Worm (Caenorhabditis elegans) whole organism, young adult: Measurements from ENCODE around the gene B0001.3.

Experiments
- C17E4.6 ChIP-seq: fragments of 200-800 bp; sonication (Bioruptor generic); IDR thresholded peaks from 2 replicates; pipeline ENCODE4 v1.3.6; 2022; ENCODE audit warnings: missing genetic modification reagents, missing genetic modification characterization, missing compliant biosample characterization
- F57A8.1 ChIP-seq: fragments of 200-800 bp; sonication (Bioruptor generic); optimal IDR thresholded peaks from 2 replicates; lab custom pipeline; 2018; ENCODE audit warnings: mild to moderate bottlenecking, missing genetic modification characterization, moderate library complexity, missing compliant biosample characterization
- F57C9.4 ChIP-seq: sonication (generic microtip); optimal IDR thresholded peaks from 2 replicates; lab custom pipeline; 2017; ENCODE audit warnings: mild to moderate bottlenecking, missing genetic modification characterization, missing compliant biosample characterization
- T26A5.8 ChIP-seq: sonication (generic microtip); optimal IDR thresholded peaks from 2 replicates; lab custom pipeline; 2016; ENCODE audit warnings: missing genetic modification characterization, missing compliant biosample characterization
- Y56A3A.18 ChIP-seq: fragments of 200-800 bp; sonication (Bioruptor generic); IDR thresholded peaks from 2 replicates; pipeline ENCODE4 v1.3.6; 2022; ENCODE audit warnings: missing genetic modification reagents, missing genetic modification characterization, missing compliant biosample characterization
- Y67H2A.10 ChIP-seq: fragments of 200-800 bp; sonication (Bioruptor generic); conservative IDR thresholded peaks from 2 replicates; pipeline ENCODE4 v1.3.6; 2022; ENCODE audit warnings: missing genetic modification reagents, missing genetic modification characterization, missing compliant biosample characterization
- Y79H2A.3 ChIP-seq: fragments of 200-800 bp; sonication (Bioruptor generic); conservative IDR thresholded peaks from 2 replicates; pipeline ENCODE4 v1.3.6; 2022; ENCODE audit warnings: missing genetic modification reagents, missing genetic modification characterization, missing compliant biosample characterization
- aptf-3 ChIP-seq: fragments of 200-800 bp; sonication (Bioruptor generic); IDR thresholded peaks from 2 replicates; pipeline ENCODE4 v1.3.6; 2022; ENCODE audit warnings: missing genetic modification characterization, missing compliant biosample characterization
- attf-6 ChIP-seq: fragments of 200-800 bp; sonication (Bioruptor generic); IDR thresholded peaks from 2 replicates; pipeline ENCODE4 v1.3.6; 2022; ENCODE audit warnings: missing genetic modification reagents, missing genetic modification characterization, missing compliant biosample characterization
- cebp-2 ChIP-seq: fragments of 200-800 bp; sonication (Bioruptor generic); IDR thresholded peaks from 2 replicates; pipeline ENCODE4 v1.3.6; 2022; ENCODE audit warnings: missing genetic modification characterization, missing compliant biosample characterization
- ceh-100 ChIP-seq: fragments of 200-800 bp; sonication (Bioruptor generic); IDR thresholded peaks from 2 replicates; pipeline ENCODE4 v1.3.6; 2022; ENCODE audit warnings: missing genetic modification reagents, missing genetic modification characterization, missing compliant biosample characterization
- hlh-12 ChIP-seq: sonication (generic microtip); optimal IDR thresholded peaks from 2 replicates; lab custom pipeline; 2016; ENCODE audit warnings: missing genetic modification characterization, missing compliant biosample characterization
- hlh-26 ChIP-seq: fragments of 200-800 bp; sonication (Bioruptor generic); conservative IDR thresholded peaks from 2 replicates; pipeline ENCODE4 v1.3.6; 2022; ENCODE audit warnings: missing genetic modification reagents, missing genetic modification characterization, missing compliant biosample characterization
- hmg-1.2 ChIP-seq: fragments of 200-800 bp; sonication (Bioruptor generic); IDR thresholded peaks from 2 replicates; pipeline ENCODE4 v1.3.6; 2022; ENCODE audit warnings: missing genetic modification reagents, missing genetic modification characterization, missing compliant biosample characterization
- hmg-20 ChIP-seq: fragments of 200-800 bp; sonication (Bioruptor generic); IDR thresholded peaks from 2 replicates; pipeline ENCODE4 v1.3.6; 2022; ENCODE audit warnings: missing genetic modification reagents, missing genetic modification characterization, missing compliant biosample characterization
- lag-1 ChIP-seq: fragments of 200-800 bp; sonication (Bioruptor generic); IDR thresholded peaks from 2 replicates; pipeline ENCODE4 v1.3.6; 2022; ENCODE audit warnings: missing genetic modification reagents, missing genetic modification characterization, missing compliant biosample characterization
- let-607 ChIP-seq, 2 experiments: fragments of 200-800 bp in 1 of 2; sonication (Bioruptor generic) in 1 of 2; sonication (generic microtip) in 1 of 2; optimal IDR thresholded peaks; 2 replicates each; lab custom pipeline; 2016 to 2018; ENCODE audit warnings: mild to moderate bottlenecking in 2 of 2, missing compliant biosample characterization in 2 of 2, missing genetic modification characterization in 2 of 2, moderate library complexity in 2 of 2, missing genotype in 1 of 2
- lin-40 ChIP-seq: sonication (generic microtip); optimal IDR thresholded peaks from 2 replicates; lab custom pipeline; 2016; ENCODE audit warnings: missing genetic modification characterization, mild to moderate bottlenecking, missing compliant biosample characterization, missing genotype, missing genetic modification reagents
- lir-1 ChIP-seq: fragments of 200-800 bp; sonication (Bioruptor generic); conservative IDR thresholded peaks from 2 replicates; pipeline ENCODE4 v1.3.6; 2022; ENCODE audit warnings: missing genetic modification reagents, missing genetic modification characterization, missing compliant biosample characterization
- lsy-27 ChIP-seq: sonication (generic microtip); optimal IDR thresholded peaks from 2 replicates; lab custom pipeline; 2017; ENCODE audit warnings: missing genetic modification characterization, mild to moderate bottlenecking, missing compliant biosample characterization, antibody characterized with exemption, missing genotype, borderline replicate concordance; ENCODE audit not compliant: insufficient read depth
- madf-8 ChIP-seq: fragments of 200-800 bp; sonication (Bioruptor generic); conservative IDR thresholded peaks from 2 replicates; pipeline ENCODE4 v1.3.6; 2022; ENCODE audit warnings: missing genetic modification reagents, missing genetic modification characterization, missing compliant biosample characterization
- mes-4 ChIP-seq: sonication (generic microtip); optimal IDR thresholded peaks from 2 replicates; lab custom pipeline; 2016; ENCODE audit warnings: missing genotype, missing genetic modification characterization, missing compliant biosample characterization
- nfyb-1 ChIP-seq: fragments of 200-800 bp; sonication (Bioruptor generic); IDR thresholded peaks from 2 replicates; pipeline ENCODE4 v1.3.6; 2022; ENCODE audit warnings: missing genetic modification reagents, missing genetic modification characterization, missing compliant biosample characterization
- nhr-179 ChIP-seq: sonication (generic microtip); optimal IDR thresholded peaks from 2 replicates; lab custom pipeline; 2016; ENCODE audit warnings: mild to moderate bottlenecking, missing genetic modification characterization, missing compliant biosample characterization
- nhr-80 ChIP-seq: sonication (generic microtip); optimal IDR thresholded peaks from 2 replicates; lab custom pipeline; 2016; ENCODE audit warnings: missing genetic modification characterization, missing compliant biosample characterization
- pbrm-1 ChIP-seq: fragments of 200-800 bp; sonication (Bioruptor generic); IDR thresholded peaks from 2 replicates; pipeline ENCODE4 v1.3.6; 2022; ENCODE audit warnings: missing genetic modification reagents, missing genetic modification characterization, missing compliant biosample characterization
- rcor-1 ChIP-seq: fragments of 200-800 bp; sonication (Bioruptor generic); IDR thresholded peaks from 2 replicates; pipeline ENCODE4 v1.3.6; 2022; ENCODE audit warnings: missing genetic modification reagents, missing genetic modification characterization, missing compliant biosample characterization
- rec-8 ChIP-seq, 2 experiments: sonication (generic microtip); optimal IDR thresholded peaks; 2 replicates each; lab custom pipeline; 2016; ENCODE audit warnings: mild to moderate bottlenecking in 2 of 2, missing genetic modification characterization in 2 of 2, missing genetic modification reagents in 2 of 2, missing genotype in 2 of 2, missing biosample characterization in 1 of 2, missing compliant biosample characterization in 1 of 2, moderate library complexity in 1 of 2
- rpc-1 ChIP-seq, 2 experiments: fragments of 150-350 bp in 1 of 2; sonication (generic microtip) in 1 of 2; optimal IDR thresholded peaks; 2 replicates each; lab custom pipeline; 2014 to 2018; ENCODE audit warnings: missing biosample characterization in 1 of 2, missing genetic modification characterization in 1 of 2, missing genetic modification reagents in 1 of 2, missing genotype in 1 of 2
- sdz-38 ChIP-seq: sonication (generic microtip); optimal IDR thresholded peaks from 2 replicates; lab custom pipeline; 2016; ENCODE audit warnings: missing genotype, missing genetic modification characterization, missing compliant biosample characterization
- snpc-1.3 ChIP-seq: sonication (generic microtip); optimal IDR thresholded peaks from 2 replicates; lab custom pipeline; 2017; ENCODE audit warnings: missing genetic modification characterization, mild to moderate bottlenecking, missing compliant biosample characterization, antibody characterized with exemption, moderate library complexity, missing genotype, missing genetic modification reagents; ENCODE audit not compliant: insufficient read depth
- tbp1 ChIP-seq: fragments of 200-800 bp; sonication (Bioruptor generic); optimal IDR thresholded peaks from 2 replicates; lab custom pipeline; 2018; ENCODE audit warnings: mild to moderate bottlenecking, missing genetic modification characterization, missing compliant biosample characterization
- tbx-9 ChIP-seq: sonication (generic microtip); optimal IDR thresholded peaks from 2 replicates; lab custom pipeline; 2016; ENCODE audit warnings: borderline replicate concordance, missing genetic modification characterization, inconsistent platforms, missing compliant biosample characterization
- ztf-22 ChIP-seq: fragments of 200-800 bp; sonication (Bioruptor generic); optimal IDR thresholded peaks from 2 replicates; lab custom pipeline; 2018; ENCODE audit warnings: mild to moderate bottlenecking, missing genetic modification characterization, moderate library complexity, missing compliant biosample characterization

B0001.3 gene

DNA sequence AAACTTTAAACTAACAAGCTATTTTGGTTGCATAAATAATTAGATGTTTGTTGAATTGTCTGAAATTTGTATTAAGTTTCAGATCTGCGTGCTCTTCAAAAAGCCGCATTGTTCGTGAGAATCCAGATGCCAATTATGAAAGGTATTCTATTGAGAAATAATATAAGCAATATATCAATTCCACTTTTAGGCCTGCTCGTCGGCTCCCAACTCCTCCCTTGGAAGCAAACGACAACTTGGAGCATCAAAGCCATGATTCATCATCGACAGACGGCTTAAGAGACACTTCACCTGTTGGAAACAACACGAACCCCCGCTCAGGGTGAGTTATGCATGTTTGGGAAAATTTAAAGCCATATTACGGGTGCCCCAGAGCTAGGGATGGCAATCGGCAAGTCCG lies 17.2 kb upstream of the B0001.3 start:
- TF ChIP-seq pbrm-1 (no peak), cebp-2 (GFP tag; lab: Robert Waterston, UW) (0 out of 2 replicates have a peak, but pooled peaks have one; percentile 50), lsy-27 (tag; lab: Kevin White, UChicago) (no peak), hmg-20 (GFP tag; lab: Robert Waterston, UW) (no peak), F57C9.4 (no peak), ceh-100 (GFP tag; lab: Robert Waterston, UW) (no peak)
- TF ChIP-seq, all 124 proteins: peak for 1

DNA sequence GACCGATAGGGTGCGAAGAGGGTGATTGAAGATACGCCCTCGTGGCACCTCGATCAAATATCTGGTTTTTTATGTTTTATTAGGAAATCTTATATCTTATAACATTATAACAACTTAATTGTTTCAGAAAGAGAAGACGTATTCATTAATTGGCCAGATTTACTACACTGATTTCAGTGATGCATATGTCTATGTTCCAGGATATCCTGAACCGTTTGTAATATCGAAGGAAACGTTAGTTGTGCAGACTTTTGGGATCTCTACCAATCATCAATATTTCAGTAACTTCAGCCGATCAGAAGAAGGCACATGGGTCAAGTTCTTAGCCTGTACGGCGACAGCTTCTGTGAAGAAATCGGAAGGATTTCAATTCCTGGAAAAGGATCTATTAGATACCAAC lies 14.9 kb upstream of the B0001.3 start:
- TF ChIP-seq rec-8 (tag; optimal IDR thresholded peaks at IDR 0.05; lab: Kevin White, UChicago) (no peak), aptf-3 (GFP tag; lab: Robert Waterston, UW) (no peak), lin-40 (tag; lab: Kevin White, UChicago) (no peak), tbx-9 (tag; lab: Kevin White, UChicago) (no peak), hlh-26 (no peak), lag-1 (GFP tag; lab: Robert Waterston, UW) (no peak), rcor-1 (GFP tag; lab: Robert Waterston, UW) (no peak), Y79H2A.3 (no peak), Y67H2A.10 (GFP tag; lab: Robert Waterston, UW) (no peak), mes-4 (tag; lab: Kevin White, UChicago) (no peak), C17E4.6 (GFP tag; lab: Robert Waterston, UW) (no peak), sdz-38 (tag; lab: Kevin White, UChicago) (no peak), attf-6 (GFP tag; lab: Robert Waterston, UW) (no peak), tbp1 (GFP tag; lab: Kevin White, UChicago) (no peak), let-607 (tag; optimal IDR thresholded peaks at IDR 0.05; lab: Kevin White, UChicago) (no peak), nhr-179 (tag; lab: Kevin White, UChicago) (no peak), nhr-80 (tag; lab: Kevin White, UChicago) (no peak)

DNA sequence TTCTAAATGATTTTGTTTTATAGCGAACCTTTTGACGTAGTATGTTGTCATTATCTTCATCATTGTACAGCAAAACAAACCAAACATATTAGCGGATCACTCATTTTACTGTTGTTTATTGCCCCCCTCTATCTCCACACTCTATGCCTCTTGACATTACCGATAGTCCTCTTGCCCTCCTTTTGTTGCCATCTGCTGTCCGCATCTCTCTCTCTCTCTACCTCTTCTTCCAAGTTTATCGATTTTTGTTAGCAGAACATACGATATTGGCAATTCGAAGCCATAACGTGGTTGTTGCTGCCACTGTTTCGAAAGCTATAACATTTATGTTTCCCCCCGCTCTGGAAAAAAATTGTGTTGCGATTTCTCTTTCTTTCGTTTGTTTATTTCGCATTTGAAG lies 12.4 kb upstream of the B0001.3 start:
- TF ChIP-seq Y56A3A.18 (GFP tag; lab: Robert Waterston, UW) (no peak), nfyb-1 (GFP tag; lab: Robert Waterston, UW) (no peak), hmg-1.2 (GFP tag; lab: Robert Waterston, UW) (no peak), lir-1 (GFP tag; lab: Robert Waterston, UW) (no peak), hlh-12 (tag; lab: Kevin White, UChicago) (no peak), madf-8 (GFP tag; lab: Robert Waterston, UW) (no peak), rpc-1 (optimal IDR thresholded peaks at IDR 0.05; lab: Kevin White, UChicago) (no peak), rpc-1 (tag; optimal IDR thresholded peaks at IDR 0.05; lab: Kevin White, UChicago) (no peak), T26A5.8 (tag; lab: Kevin White, UChicago) (no peak), snpc-1.3 (no peak), cebp-2 (GFP tag; lab: Robert Waterston, UW) (no peak), ztf-22 (no peak), F57A8.1 (no peak)
